Worm (Caenorhabditis elegans): ENCODE measurements around the gene zmp-1.

Gene zmp-1

DNA sequence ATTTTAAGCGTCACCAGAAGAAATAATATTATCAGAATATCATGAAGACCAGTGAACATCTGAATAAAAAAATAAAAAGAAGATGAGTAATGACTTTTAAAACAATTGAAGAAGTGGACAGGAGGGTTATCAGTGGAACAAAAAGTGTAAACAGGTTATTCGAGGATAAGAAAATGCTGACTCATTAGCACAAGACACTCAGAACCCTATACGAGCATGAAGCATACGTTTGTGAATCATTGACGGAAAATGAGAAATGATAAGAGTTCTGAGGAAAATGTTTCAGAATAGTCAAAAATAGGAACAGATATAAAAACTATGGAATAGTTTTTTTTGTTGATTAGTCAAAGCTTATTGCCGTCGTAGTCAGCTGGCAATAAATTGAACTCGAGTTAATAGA is at the start of gene zmp-1:
Gene zmp-1, minus strand, starts transcription at position 101 of the 400 bp plus-strand sequence.
- TF ChIP-seq nhr-11 (tag; optimal IDR thresholded peaks at IDR 0.05) (no peak), mab-9 (GFP tag; IDR thresholded peaks at IDR 0.05) (no peak), hpl-2 (GFP tag; optimal IDR thresholded peaks at IDR 0.05) (no peak), sup-37 (GFP tag; optimal IDR thresholded peaks at IDR 0.05) (no peak), nhr-12 (tag; optimal IDR thresholded peaks at IDR 0.05) (no peak), elt-3 (tag; optimal IDR thresholded peaks at IDR 0.05) (no peak), unc-62 (GFP tag; optimal IDR thresholded peaks at IDR 0.05) (no peak), ceh-90 (tag; optimal IDR thresholded peaks at IDR 0.05) (no peak), pag-3 (tag; optimal IDR thresholded peaks at IDR 0.05; ENCODE audit: borderline replicate concordance, insufficient read depth) (no peak), isw-1 (GFP tag; IDR thresholded peaks at IDR 0.05) (no peak), nhr-77 (tag; optimal IDR thresholded peaks at IDR 0.05) (no peak), nhr-237 (tag; optimal IDR thresholded peaks at IDR 0.05) (no peak), pqm-1 (tag; optimal IDR thresholded peaks at IDR 0.05) (no peak), rnt-1 (tag; optimal IDR thresholded peaks at IDR 0.05) (no peak), nhr-20 (tag; optimal IDR thresholded peaks at IDR 0.05) (no peak)

DNA sequence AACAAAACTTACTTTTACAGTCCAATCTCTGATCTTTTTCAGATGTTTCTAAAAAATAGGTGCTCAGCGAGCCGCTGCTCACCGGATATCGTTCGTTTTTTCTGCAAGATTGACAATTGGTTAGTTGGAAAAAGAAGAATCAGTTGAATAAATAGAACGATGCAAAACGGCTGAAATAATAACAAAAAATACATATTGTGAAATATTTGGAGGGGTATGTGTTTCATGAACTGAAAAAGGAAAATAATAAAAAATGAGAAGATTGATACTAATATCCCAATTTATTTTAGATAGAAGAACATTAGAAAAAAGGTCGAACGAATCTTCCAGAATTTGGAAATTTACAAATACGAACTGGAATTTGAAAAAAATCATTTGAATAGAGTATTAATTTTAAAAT is 49.3 kb upstream of the zmp-1 start, which contains the start of gene frm-2:
Gene frm-2, minus strand, starts transcription at position 101 of the 400 bp plus-strand sequence.
- TF ChIP-seq nhr-11 (tag; optimal IDR thresholded peaks at IDR 0.05) (no peak), alr-1 (tag; optimal IDR thresholded peaks at IDR 0.05; ENCODE audit: borderline replicate concordance) (no peak), elt-2 (tag; optimal IDR thresholded peaks at IDR 0.05) (no peak), lin-35 (GFP tag; optimal IDR thresholded peaks at IDR 0.05) (no peak), aly-2 (tag; optimal IDR thresholded peaks at IDR 0.05) (no peak), sup-37 (GFP tag; optimal IDR thresholded peaks at IDR 0.05) (no peak), nhr-84 (tag; optimal IDR thresholded peaks at IDR 0.05) (no peak), pag-3 (tag; optimal IDR thresholded peaks at IDR 0.05; ENCODE audit: borderline replicate concordance, insufficient read depth) (no peak), unc-98 (GFP tag; IDR thresholded peaks at IDR 0.05) (no peak), ama-1 (optimal IDR thresholded peaks at IDR 0.05) (no peak), sptf-1 (tag; optimal IDR thresholded peaks at IDR 0.05) (no peak), efl-3 (GFP tag; optimal IDR thresholded peaks at IDR 0.05) (no peak), grh-1 (GFP tag; IDR thresholded peaks at IDR 0.05) (no peak), vab-15 (tag; optimal IDR thresholded peaks at IDR 0.05) (no peak), ceh-8 (GFP tag; optimal IDR thresholded peaks at IDR 0.05) (no peak), swsn-7 (tag; optimal IDR thresholded peaks at IDR 0.05) (no peak), F16B12.6 (tag; optimal IDR thresholded peaks at IDR 0.05) (no peak), nhr-47 (tag; optimal IDR thresholded peaks at IDR 0.05) (no peak)

DNA sequence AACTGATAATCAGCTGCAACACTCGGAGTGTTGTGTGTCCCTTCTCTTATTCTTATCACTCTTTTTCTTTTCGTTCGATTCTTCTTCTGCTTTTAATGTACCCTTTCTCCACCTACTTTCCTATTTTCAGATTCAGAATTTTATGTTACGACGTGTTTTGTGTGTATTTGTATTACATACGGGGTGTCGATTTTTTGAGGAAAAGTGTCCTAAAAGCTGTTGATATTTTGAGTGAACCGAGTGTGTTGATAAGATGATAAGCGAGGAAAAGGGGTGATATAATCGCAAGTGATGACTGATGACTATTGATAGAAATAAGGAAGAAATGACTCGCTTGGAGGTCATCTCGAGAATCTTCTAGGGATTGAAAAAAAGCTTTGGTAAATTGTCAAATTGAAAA is 48.7 kb upstream of the zmp-1 start:
- TF ChIP-seq tbx-2 (tag; optimal IDR thresholded peaks at IDR 0.05) (no peak), swsn-7 (tag; optimal IDR thresholded peaks at IDR 0.05) (no peak), lin-15B (tag; optimal IDR thresholded peaks at IDR 0.05) (no peak), unc-62 (GFP tag; optimal IDR thresholded peaks at IDR 0.05) (no peak), irx-1 (tag; optimal IDR thresholded peaks at IDR 0.05) (no peak), hlh-17 (GFP tag; optimal IDR thresholded peaks at IDR 0.05; ENCODE audit: borderline replicate concordance) (no peak), fos-1 (tag; optimal IDR thresholded peaks at IDR 0.05) (no peak), isw-1 (GFP tag; IDR thresholded peaks at IDR 0.05) (no peak), ztf-11 (tag; optimal IDR thresholded peaks at IDR 0.05) (no peak), nhr-47 (tag; optimal IDR thresholded peaks at IDR 0.05) (no peak), sox-4 (tag; optimal IDR thresholded peaks at IDR 0.05) (no peak), ama-1 (optimal IDR thresholded peaks at IDR 0.05) (no peak), skn-1 (tag; optimal IDR thresholded peaks at IDR 0.05) (no peak), dsc-1 (tag; optimal IDR thresholded peaks at IDR 0.05) (no peak), ceh-90 (tag; optimal IDR thresholded peaks at IDR 0.05) (no peak), unc-30 (tag; optimal IDR thresholded peaks at IDR 0.05) (no peak), pax-3 (tag; optimal IDR thresholded peaks at IDR 0.05) (no peak), nhr-237 (tag; optimal IDR thresholded peaks at IDR 0.05) (no peak), snu-23 (GFP tag; optimal IDR thresholded peaks at IDR 0.05) (no peak), elt-3 (tag; optimal IDR thresholded peaks at IDR 0.05) (peak in 2 of 6 experiments; percentile 18 to 31), ceh-8 (GFP tag; optimal IDR thresholded peaks at IDR 0.05) (no peak), blmp-1 (tag; optimal IDR thresholded peaks at IDR 0.05) (peak; percentile 41), elt-2 (tag; optimal IDR thresholded peaks at IDR 0.05) (peak; percentile 78), F16B12.6 (tag; optimal IDR thresholded peaks at IDR 0.05) (no peak), sup-37 (GFP tag; optimal IDR thresholded peaks at IDR 0.05) (no peak), ces-1 (GFP tag; optimal IDR thresholded peaks at IDR 0.05) (no peak), lin-35 (GFP tag; optimal IDR thresholded peaks at IDR 0.05) (no peak), jun-1 (tag; optimal IDR thresholded peaks at IDR 0.05) (peak; percentile 22), nhr-71 (tag; optimal IDR thresholded peaks at IDR 0.05) (no peak), nhr-84 (tag; optimal IDR thresholded peaks at IDR 0.05) (no peak), lsy-2 (tag; optimal IDR thresholded peaks at IDR 0.05) (no peak), nhr-12 (tag; optimal IDR thresholded peaks at IDR 0.05) (no peak), unc-86 (tag; optimal IDR thresholded peaks at IDR 0.05) (no peak)

Data from whole organism, L1 larva.